Worm (Caenorhabditis elegans): ENCODE data around the gene cnc-7.

ce11 chrV:20347625-20348024 lies 46.2 kb upstream of the cnc-7 start:
- no peak for TF ChIP-seq ceh-63 (GFP tag; optimal IDR thresholded peaks at IDR 0.05)
- TF ChIP-seq egl-13 (tag; optimal IDR thresholded peaks at IDR 0.05) = no peak
- TF ChIP-seq lin-39 (tag; optimal IDR thresholded peaks at IDR 0.05) = no peak
- no peak for TF ChIP-seq ztf-11 (tag; optimal IDR thresholded peaks at IDR 0.05)
- TF ChIP-seq zip-4 (GFP tag; optimal IDR thresholded peaks at IDR 0.05) = no peak
- no peak for TF ChIP-seq fkh-10 (GFP tag; optimal IDR thresholded peaks at IDR 0.05)
- no peak for TF ChIP-seq skn-1 (tag; optimal IDR thresholded peaks at IDR 0.05)
- no peak for TF ChIP-seq unc-86 (tag; optimal IDR thresholded peaks at IDR 0.05)
- TF ChIP-seq unc-130 (tag; optimal IDR thresholded peaks at IDR 0.05) = no peak
- TF ChIP-seq lin-15B (tag; optimal IDR thresholded peaks at IDR 0.05) = no peak
- TF ChIP-seq lsy-2 (tag; optimal IDR thresholded peaks at IDR 0.05) = no peak
